Fruit fly (Drosophila melanogaster) whole organism, embryonic: Measurements from ENCODE around the gene CG3679.
A peak's percentile ranks its signal among the peaks of the same experiment; 100 is the strongest.

ENCODE experiments used
- Atf6 ChIP-seq: fragments of 200-800 bp; sonication (Bioruptor generic); IDR thresholded peaks from 2 replicates; pipeline ENCODE4 v1.3.6; 2022; ENCODE audit warnings: missing biosample characterization, missing genetic modification characterization
- Blimp-1 ChIP-seq: fragments of 200-800 bp; sonication (Bioruptor generic); optimal IDR thresholded peaks from 3 replicates; lab custom pipeline; 2018; ENCODE audit warnings: missing biosample characterization, missing genetic modification characterization, mild to moderate bottlenecking, moderate library complexity, missing genetic modification reagents
- CG10979 ChIP-seq: fragments of 200-800 bp; sonication (Bioruptor generic); optimal IDR thresholded peaks from 2 replicates; lab custom pipeline; 2018; ENCODE audit warnings: missing biosample characterization, mild to moderate bottlenecking, missing genetic modification characterization, moderate library complexity
- CG11560 ChIP-seq: fragments of 200-800 bp; sonication (Bioruptor generic); IDR thresholded peaks from 3 replicates; pipeline ENCODE4 v1.3.6; 2022; ENCODE audit warnings: missing biosample characterization, missing genetic modification characterization
- CG12155 ChIP-seq: fragments of 200-800 bp; sonication (Bioruptor generic); optimal IDR thresholded peaks from 3 replicates; lab custom pipeline; 2016; ENCODE audit warnings: missing biosample characterization, missing genetic modification characterization
- CG12236 ChIP-seq: fragments of 200-800 bp; sonication (Bioruptor generic); optimal IDR thresholded peaks from 2 replicates; lab custom pipeline; 2016; ENCODE audit warnings: missing biosample characterization, missing genetic modification characterization
- CG12391 ChIP-seq: fragments of 200-800 bp; sonication (Bioruptor generic); optimal IDR thresholded peaks from 3 replicates; lab custom pipeline; 2018; ENCODE audit warnings: missing biosample characterization, mild to moderate bottlenecking, missing genetic modification characterization, moderate library complexity
- CG14050 ChIP-seq: fragments of 200-800 bp; sonication (Bioruptor generic); IDR thresholded peaks from 3 replicates; pipeline ENCODE4 v1.3.6; 2022; ENCODE audit warnings: missing biosample characterization, missing genetic modification characterization
- CG1602 ChIP-seq: fragments of 200-800 bp; sonication (Bioruptor generic); optimal IDR thresholded peaks from 3 replicates; lab custom pipeline; 2016; ENCODE audit warnings: missing biosample characterization, missing genetic modification characterization
- CG16813 ChIP-seq: fragments of 200-800 bp; sonication (Bioruptor generic); IDR thresholded peaks from 3 replicates; pipeline ENCODE4 v1.3.6; 2022; ENCODE audit warnings: missing biosample characterization, missing genetic modification characterization; ENCODE audit not compliant: partially characterized antibody
- CG18476 ChIP-seq: fragments of 200-800 bp; sonication (Bioruptor generic); optimal IDR thresholded peaks from 2 replicates; lab custom pipeline; 2016; ENCODE audit warnings: missing biosample characterization, mild to moderate bottlenecking, missing genetic modification characterization
- CG2199 ChIP-seq: fragments of 200-800 bp; sonication (Bioruptor generic); IDR thresholded peaks from 3 replicates; pipeline ENCODE4 v1.3.6; 2022; ENCODE audit warnings: missing biosample characterization, missing genetic modification characterization
- CG2678 ChIP-seq: fragments of 200-800 bp; sonication (Bioruptor generic); optimal IDR thresholded peaks from 3 replicates; lab custom pipeline; 2019; ENCODE audit warnings: missing biosample characterization, mild to moderate bottlenecking, missing genetic modification characterization, moderate library complexity
- CG32767 ChIP-seq: fragments of 200-800 bp; sonication (Bioruptor generic); IDR thresholded peaks from 2 replicates; pipeline ENCODE4 v1.3.6; 2022; ENCODE audit warnings: missing biosample characterization, missing genetic modification characterization
- CG4282 ChIP-seq: fragments of 200-800 bp; sonication (Bioruptor generic); optimal IDR thresholded peaks from 2 replicates; lab custom pipeline; 2016; ENCODE audit warnings: missing biosample characterization, missing genetic modification characterization
- CG6765 ChIP-seq: fragments of 200-800 bp; sonication (Bioruptor generic); optimal IDR thresholded peaks from 3 replicates; lab custom pipeline; 2017; ENCODE audit warnings: missing biosample characterization, mild to moderate bottlenecking, missing genetic modification characterization
- Doc3 ChIP-seq: fragments of 200-800 bp; sonication (Bioruptor generic); IDR thresholded peaks from 3 replicates; pipeline ENCODE4 v1.3.6; 2022; ENCODE audit warnings: missing biosample characterization, missing genetic modification characterization; ENCODE audit not compliant: partially characterized antibody
- Dp ChIP-seq: fragments of 200-800 bp; sonication (Bioruptor generic); optimal IDR thresholded peaks from 2 replicates; lab custom pipeline; 2018; ENCODE audit warnings: missing biosample characterization, mild to moderate bottlenecking, missing genetic modification characterization, moderate library complexity
- E2f1 ChIP-seq: fragments of 200-800 bp; sonication (Bioruptor generic); IDR thresholded peaks from 2 replicates; pipeline ENCODE4 v1.3.6; 2022; ENCODE audit warnings: missing biosample characterization, missing genetic modification characterization
- Ets97D ChIP-seq: fragments of 200-800 bp; sonication (Bioruptor generic); optimal IDR thresholded peaks from 3 replicates; lab custom pipeline; 2016; ENCODE audit warnings: missing biosample characterization, missing genetic modification characterization
- HLH4C ChIP-seq: fragments of 200-800 bp; sonication (Bioruptor generic); IDR thresholded peaks from 3 replicates; pipeline ENCODE4 v1.3.6; 2022; ENCODE audit warnings: missing biosample characterization, missing genetic modification characterization; ENCODE audit not compliant: partially characterized antibody
- Hey ChIP-seq: fragments of 200-800 bp; sonication (Bioruptor generic); optimal IDR thresholded peaks from 3 replicates; lab custom pipeline; 2018; ENCODE audit warnings: missing biosample characterization, mild to moderate bottlenecking, missing genetic modification characterization
- MBD-R2 ChIP-seq: fragments of 200-800 bp; sonication (Bioruptor generic); IDR thresholded peaks from 2 replicates; pipeline ENCODE4 v1.3.6; 2022; ENCODE audit warnings: missing biosample characterization, missing genetic modification characterization
- Nf-YB ChIP-seq: fragments of 200-800 bp; sonication (Bioruptor generic); optimal IDR thresholded peaks from 3 replicates; lab custom pipeline; 2019; ENCODE audit warnings: missing biosample characterization, mild to moderate bottlenecking, missing genetic modification characterization, moderate library complexity
- Scr ChIP-seq: fragments of 200-800 bp; sonication (Bioruptor generic); IDR thresholded peaks from 2 replicates; pipeline ENCODE4 v1.3.6; 2022; ENCODE audit warnings: missing biosample characterization, missing genetic modification characterization; ENCODE audit not compliant: partially characterized antibody
- Side ChIP-seq: fragments of 200-800 bp; sonication (Bioruptor generic); optimal IDR thresholded peaks from 2 replicates; lab custom pipeline; 2016; ENCODE audit warnings: missing biosample characterization, missing genetic modification characterization
- Xrp1 ChIP-seq: fragments of 200-800 bp; sonication (Bioruptor generic); IDR thresholded peaks from 2 replicates; pipeline ENCODE4 v1.3.6; 2022; ENCODE audit warnings: missing biosample characterization, missing genetic modification characterization
- ab ChIP-seq: fragments of 200-800 bp; sonication (Bioruptor generic); optimal IDR thresholded peaks from 2 replicates; lab custom pipeline; 2016; ENCODE audit warnings: missing biosample characterization, missing genetic modification characterization
- bcd ChIP-seq: fragments of 200-800 bp; sonication (Bioruptor generic); optimal IDR thresholded peaks from 2 replicates; lab custom pipeline; 2017; ENCODE audit warnings: missing biosample characterization, mild to moderate bottlenecking, missing genetic modification characterization
- cato ChIP-seq: fragments of 200-800 bp; sonication (Bioruptor generic); optimal IDR thresholded peaks from 2 replicates; lab custom pipeline; 2016; ENCODE audit warnings: missing biosample characterization, missing genetic modification characterization, borderline replicate concordance
- cg ChIP-seq: fragments of 200-800 bp; sonication (Bioruptor generic); optimal IDR thresholded peaks from 3 replicates; lab custom pipeline; 2019; ENCODE audit warnings: missing biosample characterization, mild to moderate bottlenecking, missing genetic modification characterization, moderate library complexity
- chn ChIP-seq: fragments of 200-800 bp; sonication (Bioruptor generic); optimal IDR thresholded peaks from 2 replicates; lab custom pipeline; 2016; ENCODE audit warnings: missing biosample characterization, missing genetic modification characterization
- dan ChIP-seq: fragments of 200-800 bp; sonication (Bioruptor generic); IDR thresholded peaks from 2 replicates; pipeline ENCODE4 v1.3.6; 2022; ENCODE audit warnings: missing biosample characterization, missing genetic modification characterization
- en ChIP-seq: fragments of 200-800 bp; sonication (Bioruptor generic); optimal IDR thresholded peaks from 2 replicates; lab custom pipeline; 2016; ENCODE audit warnings: missing biosample characterization, missing genetic modification characterization
- gfzf ChIP-seq: fragments of 200-800 bp; sonication (Bioruptor generic); optimal IDR thresholded peaks from 2 replicates; lab custom pipeline; 2016; ENCODE audit warnings: missing biosample characterization, mild to moderate bottlenecking, missing genetic modification characterization, moderate library complexity
- grau ChIP-seq: fragments of 200-800 bp; optimal IDR thresholded peaks from 3 replicates; lab custom pipeline; 2019; ENCODE audit warnings: missing biosample characterization, mild to moderate bottlenecking, missing genetic modification characterization, moderate library complexity
- hth ChIP-seq: fragments of >200 bp; optimal IDR thresholded peaks from 2 replicates; lab custom pipeline; 2017; ENCODE audit warnings: inconsistent platforms
- mirr ChIP-seq: fragments of 200-800 bp; sonication (Bioruptor generic); optimal IDR thresholded peaks from 3 replicates; lab custom pipeline; 2018; ENCODE audit warnings: missing biosample characterization, mild to moderate bottlenecking, missing genetic modification characterization
- mld ChIP-seq: fragments of 200-800 bp; sonication (Bioruptor generic); IDR thresholded peaks from 3 replicates; pipeline ENCODE4 v1.3.6; 2022; ENCODE audit warnings: missing biosample characterization, missing genetic modification characterization; ENCODE audit not compliant: partially characterized antibody
- nerfin-1 ChIP-seq: fragments of 200-800 bp; sonication (Bioruptor generic); optimal IDR thresholded peaks from 3 replicates; lab custom pipeline; 2019; ENCODE audit warnings: missing biosample characterization, mild to moderate bottlenecking, missing genetic modification characterization, moderate library complexity
- otp ChIP-seq: fragments of 200-800 bp; sonication (Bioruptor generic); IDR thresholded peaks from 3 replicates; pipeline ENCODE4, ENCODE4 v1.3.6; 2022; ENCODE audit warnings: missing biosample characterization, missing genetic modification characterization
- pb ChIP-seq: fragments of 200-800 bp; sonication (Bioruptor generic); optimal IDR thresholded peaks from 3 replicates; lab custom pipeline; 2016; ENCODE audit warnings: missing biosample characterization, missing genetic modification characterization
- pnt ChIP-seq: fragments of 200-800 bp; sonication (Bioruptor generic); optimal IDR thresholded peaks from 3 replicates; lab custom pipeline; 2016; ENCODE audit warnings: missing biosample characterization, missing genetic modification characterization
- pros ChIP-seq: fragments of 200-800 bp; sonication (Bioruptor generic); optimal IDR thresholded peaks from 3 replicates; lab custom pipeline; 2019; ENCODE audit warnings: missing biosample characterization, mild to moderate bottlenecking, missing genetic modification characterization, moderate library complexity
- pzg ChIP-seq: fragments of 200-800 bp; sonication (Bioruptor generic); optimal IDR thresholded peaks from 3 replicates; lab custom pipeline; 2018; ENCODE audit warnings: missing biosample characterization, mild to moderate bottlenecking, missing genetic modification characterization, moderate library complexity
- row ChIP-seq: fragments of 200-800 bp; sonication (Bioruptor generic); IDR thresholded peaks from 3 replicates; pipeline ENCODE4 v1.3.6; 2022; ENCODE audit warnings: missing biosample characterization, missing genetic modification characterization
- sna ChIP-seq: fragments of 200-800 bp; sonication (Bioruptor generic); IDR thresholded peaks from 2 replicates; pipeline ENCODE4 v1.3.6; 2022; ENCODE audit warnings: missing biosample characterization, missing genetic modification characterization; ENCODE audit not compliant: partially characterized antibody
- sqz ChIP-seq: fragments of 200-800 bp; sonication (Bioruptor generic); optimal IDR thresholded peaks from 3 replicates; lab custom pipeline; 2018; ENCODE audit warnings: missing biosample characterization, mild to moderate bottlenecking, missing genetic modification characterization
- trem ChIP-seq: fragments of 200-800 bp; optimal IDR thresholded peaks from 3 replicates; lab custom pipeline; 2019; ENCODE audit warnings: missing biosample characterization, mild to moderate bottlenecking, missing genetic modification characterization, moderate library complexity
- tx ChIP-seq: fragments of 200-800 bp; sonication (Bioruptor generic); optimal IDR thresholded peaks from 2 replicates; lab custom pipeline; 2016; ENCODE audit warnings: missing biosample characterization, missing genetic modification characterization
- vvl ChIP-seq: fragments of 200-800 bp; sonication (Bioruptor generic); IDR thresholded peaks from 2 replicates; pipeline ENCODE4 v1.3.6; 2022; ENCODE audit warnings: missing biosample characterization, missing genetic modification characterization

The CG3679 gene

dm6 chrX:16263415-16263814 lies 40.3 kb upstream of the CG3679 start (continued):
- TF ChIP-seq Doc3 (GFP tag; lab: Robert Waterston, UW) (no peak), Dp (no peak), Xrp1 (peak; percentile 88), MBD-R2 (GFP tag; lab: Robert Waterston, UW) (peak; percentile 51; the same call in 1 of the 2 replicates), Scr (GFP tag; lab: Robert Waterston, UW) (no peak), Ets97D (GFP tag; lab: Kevin White, UChicago) (peak; percentile 18), CG10979 (tag; lab: Kevin White, UChicago) (peak; percentile 84), CG16813 (GFP tag; lab: Robert Waterston, UW) (no peak), tx (GFP tag; lab: Kevin White, UChicago) (no peak), Nf-YB (GFP tag; lab: Kevin White, UChicago) (peak; percentile 50), CG18476 (GFP tag; lab: Kevin White, UChicago) (peak; percentile 46), E2f1 (peak; percentile 75), row (GFP tag; lab: Robert Waterston, UW) (peak; percentile 89), CG1602 (GFP tag; lab: Kevin White, UChicago) (peak; percentile 73), CG12155 (GFP tag; lab: Kevin White, UChicago) (peak; percentile 55), sna (GFP tag; lab: Robert Waterston, UW) (no peak), vvl (GFP tag; lab: Robert Waterston, UW) (peak; percentile 90), Atf6 (GFP tag; lab: Robert Waterston, UW) (peak; percentile 85), cg (GFP tag; lab: Kevin White, UChicago) (no peak), cato (GFP tag; lab: Kevin White, UChicago) (peak; percentile 47), Blimp-1 (GFP tag; lab: Kevin White, UChicago) (peak; percentile 76), HLH4C (GFP tag; lab: Robert Waterston, UW) (no peak), CG11560 (tag; lab: Robert Waterston, UW) (peak; percentile 44; the same call in 1 of the 3 replicates), otp (peak; percentile 77; the same call in 2 of the 3 replicates), CG32767 (GFP tag; lab: Robert Waterston, UW) (peak; percentile 67; the same call in 1 of the 2 replicates), dan (GFP tag; lab: Robert Waterston, UW) (0 out of 2 replicates have a peak, but pooled peaks have one; percentile 39), CG6765 (GFP tag; lab: Kevin White, UChicago) (peak; percentile 20), CG12236 (GFP tag; lab: Kevin White, UChicago) (peak; percentile 21), bcd (GFP tag; lab: Kevin White, UChicago) (peak; percentile 68), chn (GFP tag; lab: Kevin White, UChicago) (peak; percentile 69), pzg (GFP tag; lab: Kevin White, UChicago) (no peak), CG4282 (GFP tag; lab: Kevin White, UChicago) (no peak), CG2678 (tag; lab: Kevin White, UChicago) (peak; percentile 86), CG12391 (tag; lab: Kevin White, UChicago) (peak; percentile 82), pb (GFP tag; lab: Kevin White, UChicago) (no peak), grau (peak; percentile 81), pnt (GFP tag; lab: Kevin White, UChicago) (peak; percentile 48), ab (GFP tag; lab: Kevin White, UChicago) (no peak), CG14050 (GFP tag; lab: Robert Waterston, UW) (peak; percentile 68), en (GFP tag; lab: Kevin White, UChicago) (no peak), nerfin-1 (peak; percentile 75), CG2199 (0 out of 3 replicates have a peak, but pooled peaks have one; percentile 56), Side (GFP tag; lab: Kevin White, UChicago) (peak; percentile 30), pros (GFP tag; lab: Kevin White, UChicago) (peak; percentile 14), mirr (GFP tag; lab: Kevin White, UChicago) (peak; percentile 35), sqz (GFP tag; lab: Kevin White, UChicago) (peak; percentile 48), gfzf (GFP tag; lab: Kevin White, UChicago) (no peak), Hey (tag; lab: Kevin White, UChicago) (peak; percentile 6), trem (tag; lab: Kevin White, UChicago) (peak; percentile 69), mld (GFP tag; lab: Robert Waterston, UW) (no peak), hth (no peak)
